Worm (Caenorhabditis elegans) whole organism, L3 larva: ENCODE results near the gene F35F10.6.

Experiments used
- ceh-28 ChIP-seq: fragments of 150-350 bp; optimal IDR thresholded peaks from 2 replicates; lab custom pipeline; 2014; ENCODE audit warnings: missing biosample characterization, missing genetic modification reagents, missing genetic modification characterization
- egl-27 ChIP-seq: sonication (generic microtip); optimal IDR thresholded peaks from 4 replicates; lab custom pipeline; 2017; ENCODE audit warnings: missing biosample characterization, missing genetic modification reagents, missing genetic modification characterization
- lin-39 ChIP-seq: fragments of 150-350 bp; optimal IDR thresholded peaks from 2 replicates; lab custom pipeline; 2018; ENCODE audit warnings: missing biosample characterization, missing genetic modification reagents, missing genetic modification characterization
- skn-1 ChIP-seq: fragments of 150-350 bp; optimal IDR thresholded peaks from 2 replicates; lab custom pipeline; 2014; ENCODE audit warnings: missing biosample characterization, missing genetic modification characterization

ce11 chrV:3332023-3332422 is 42.9 kb upstream of the F35F10.6 start, which contains the start of gene C17B7.9:
- TF ChIP-seq egl-27 (tag; lab: Kevin White, UChicago) (no peak), lin-39 (no peak), ceh-28 (no peak), skn-1 (tag; lab: Kevin White, UChicago) (no peak)
